Worm (Caenorhabditis elegans) whole organism, young adult: Measurements from ENCODE around the gene Y48E1B.3.

Source experiments
- B0019.2 ChIP-seq: fragments of 200-800 bp; sonication (Bioruptor generic); conservative IDR thresholded peaks from 2 replicates; pipeline ENCODE4 v1.3.6; 2022; ENCODE audit warnings: missing genetic modification reagents, missing genetic modification characterization, missing compliant biosample characterization
- F39B2.1 ChIP-seq: fragments of 200-800 bp; sonication (Bioruptor generic); IDR thresholded peaks from 2 replicates; pipeline ENCODE4 v1.3.6; 2022; ENCODE audit warnings: missing genetic modification reagents, missing genetic modification characterization, missing compliant biosample characterization
- attf-3 ChIP-seq: fragments of 200-800 bp; sonication (Bioruptor generic); conservative IDR thresholded peaks from 2 replicates; pipeline ENCODE4 v1.3.6; 2022; ENCODE audit warnings: missing genetic modification reagents, missing genetic modification characterization, missing compliant biosample characterization
- fkh-3 ChIP-seq: sonication (generic microtip); optimal IDR thresholded peaks from 2 replicates; lab custom pipeline; 2016; ENCODE audit warnings: mild to moderate bottlenecking, missing genetic modification characterization, missing compliant biosample characterization
- hlh-12 ChIP-seq: sonication (generic microtip); optimal IDR thresholded peaks from 2 replicates; lab custom pipeline; 2016; ENCODE audit warnings: missing genetic modification characterization, missing compliant biosample characterization
- lag-1 ChIP-seq: fragments of 200-800 bp; sonication (Bioruptor generic); IDR thresholded peaks from 2 replicates; pipeline ENCODE4 v1.3.6; 2022; ENCODE audit warnings: missing genetic modification reagents, missing genetic modification characterization, missing compliant biosample characterization
- lin-54 ChIP-seq: fragments of 200-800 bp; sonication (Bioruptor generic); optimal IDR thresholded peaks from 2 replicates; lab custom pipeline; 2018; ENCODE audit warnings: mild to moderate bottlenecking, missing genetic modification characterization, missing compliant biosample characterization
- madf-10 ChIP-seq: sonication (generic microtip); optimal IDR thresholded peaks from 2 replicates; lab custom pipeline; 2016; ENCODE audit warnings: mild to moderate bottlenecking, missing genetic modification characterization, missing compliant biosample characterization
- pbrm-1 ChIP-seq: fragments of 200-800 bp; sonication (Bioruptor generic); IDR thresholded peaks from 2 replicates; pipeline ENCODE4 v1.3.6; 2022; ENCODE audit warnings: missing genetic modification reagents, missing genetic modification characterization, missing compliant biosample characterization
- rpc-1 ChIP-seq, 2 experiments: fragments of 150-350 bp in 1 of 2; sonication (generic microtip) in 1 of 2; optimal IDR thresholded peaks; 2 replicates each; lab custom pipeline; 2014 to 2018; ENCODE audit warnings: missing biosample characterization in 1 of 2, missing genetic modification characterization in 1 of 2, missing genetic modification reagents in 1 of 2, missing genotype in 1 of 2
- snpc-1.3 ChIP-seq: sonication (generic microtip); optimal IDR thresholded peaks from 2 replicates; lab custom pipeline; 2017; ENCODE audit warnings: missing genetic modification characterization, mild to moderate bottlenecking, missing compliant biosample characterization, antibody characterized with exemption, moderate library complexity, missing genotype, missing genetic modification reagents; ENCODE audit not compliant: insufficient read depth
- zim-3 ChIP-seq: sonication (generic microtip); optimal IDR thresholded peaks from 2 replicates; lab custom pipeline; 2017; ENCODE audit warnings: mild to moderate bottlenecking, missing genetic modification characterization, moderate library complexity, missing compliant biosample characterization

The Y48E1B.3 gene

ce11 chrII:13501575-13501974 is 66.2 kb downstream of the Y48E1B.3 start, which contains the start of gene F45H10.5:
Gene F45H10.5 (plus strand): TSS chrII:13501875.
- TF ChIP-seq pbrm-1 (GFP tag; lab: Robert Waterston, UW) (no peak), madf-10 (tag; lab: Kevin White, UChicago) (no peak)

- no peak for TF ChIP-seq attf-3 (GFP tag; lab: Robert Waterston, UW)
- TF ChIP-seq F39B2.1 (GFP tag; lab: Robert Waterston, UW) = no peak
- TF ChIP-seq hlh-12 (tag; lab: Kevin White, UChicago) = no peak
- no peak for TF ChIP-seq rpc-1 (optimal IDR thresholded peaks at IDR 0.05; lab: Kevin White, UChicago)
- no peak for TF ChIP-seq rpc-1 (tag; optimal IDR thresholded peaks at IDR 0.05; lab: Kevin White, UChicago)
- no peak for TF ChIP-seq lag-1 (GFP tag; lab: Robert Waterston, UW)
- TF ChIP-seq zim-3 (tag; lab: Kevin White, UChicago) = no peak
- TF ChIP-seq snpc-1.3 (tag; lab: Kevin White, UChicago) = no peak
- TF ChIP-seq fkh-3 (tag; lab: Kevin White, UChicago) = no peak
- TF ChIP-seq lin-54 (GFP tag; lab: Kevin White, UChicago) = no peak
- TF ChIP-seq B0019.2 (GFP tag; lab: Robert Waterston, UW) = no peak
Observed at ce11 chrII:13500582-13500981, 67.2 kb downstream of the Y48E1B.3 start.
